Worm (Caenorhabditis elegans) whole organism, L2 larva: Measurements from ENCODE around the gene F39F10.4.
"Not testable (repeated sequence)": the region's sequence is repeated elsewhere in the genome, so short reads cannot be mapped to it uniquely, and the experiment has no call there.

Source experiments
- C34F6.9 ChIP-seq: fragments of 150-350 bp; optimal IDR thresholded peaks from 2 replicates; lab custom pipeline; 2014; ENCODE audit warnings: missing biosample characterization, missing genetic modification characterization
- F13H6.1 ChIP-seq: sonication (generic microtip); optimal IDR thresholded peaks from 2 replicates; lab custom pipeline; 2016; ENCODE audit warnings: missing genetic modification characterization, missing compliant biosample characterization
- R02D3.7 ChIP-seq: fragments of 150-350 bp; optimal IDR thresholded peaks from 2 replicates; lab custom pipeline; 2014; ENCODE audit warnings: missing biosample characterization, missing genetic modification characterization
- Y55F3AM.14 ChIP-seq: fragments of 200-800 bp; sonication (Bioruptor generic); optimal IDR thresholded peaks from 2 replicates; lab custom pipeline; 2018; ENCODE audit warnings: mild to moderate bottlenecking, missing genetic modification characterization, missing compliant biosample characterization
- ama-1 ChIP-seq: fragments of 150-350 bp; optimal IDR thresholded peaks from 2 replicates; lab custom pipeline; 2018; ENCODE audit warnings: inconsistent platforms
- blmp-1 ChIP-seq: sonication (generic microtip); optimal IDR thresholded peaks from 2 replicates; lab custom pipeline; 2017; ENCODE audit warnings: missing genetic modification characterization, mild to moderate bottlenecking, missing compliant biosample characterization, antibody characterized with exemption, moderate library complexity; ENCODE audit not compliant: insufficient read depth
- ceh-16 ChIP-seq: fragments of 150-350 bp; optimal IDR thresholded peaks from 2 replicates; lab custom pipeline; 2014; ENCODE audit warnings: missing biosample characterization, missing genetic modification characterization
- ceh-82 ChIP-seq: fragments of 150-350 bp; optimal IDR thresholded peaks from 2 replicates; lab custom pipeline; 2014; ENCODE audit warnings: missing biosample characterization, missing genetic modification characterization
- egl-27 ChIP-seq: sonication (generic microtip); optimal IDR thresholded peaks from 3 replicates; lab custom pipeline; 2017; ENCODE audit warnings: missing biosample characterization, missing genetic modification reagents, missing genetic modification characterization
- elt-3 ChIP-seq: sonication (generic microtip); optimal IDR thresholded peaks from 2 replicates; lab custom pipeline; 2017; ENCODE audit warnings: missing biosample characterization, missing genetic modification characterization
- fos-1 ChIP-seq: fragments of 150-350 bp; optimal IDR thresholded peaks from 2 replicates; lab custom pipeline; 2014; ENCODE audit warnings: missing biosample characterization, missing genetic modification characterization
- gmeb-1 ChIP-seq: fragments of 150-350 bp; optimal IDR thresholded peaks from 2 replicates; lab custom pipeline; 2014; ENCODE audit warnings: missing biosample characterization, missing genetic modification characterization
- lin-39 ChIP-seq: fragments of 150-350 bp; optimal IDR thresholded peaks from 2 replicates; lab custom pipeline; 2014; ENCODE audit warnings: missing biosample characterization, missing genetic modification reagents, missing genetic modification characterization
- lsy-2 ChIP-seq, 2 experiments: fragments of 150-350 bp in 1 of 2; sonication (generic microtip) in 1 of 2; optimal IDR thresholded peaks; 2 replicates each; lab custom pipeline; 2014 to 2017; ENCODE audit warnings: missing biosample characterization in 2 of 2, missing genetic modification characterization in 2 of 2
- mdl-1 ChIP-seq, 2 experiments: fragments of 150-350 bp in 1 of 2; sonication (generic microtip) in 1 of 2; optimal IDR thresholded peaks; 2 replicates each; lab custom pipeline; 2017; ENCODE audit warnings: missing biosample characterization in 2 of 2, missing genetic modification characterization in 2 of 2
- nhr-11 ChIP-seq: fragments of 150-350 bp; optimal IDR thresholded peaks from 2 replicates; lab custom pipeline; 2014; ENCODE audit warnings: missing biosample characterization, missing genetic modification characterization
- nhr-129 ChIP-seq: fragments of 150-350 bp; optimal IDR thresholded peaks from 2 replicates; lab custom pipeline; 2014; ENCODE audit warnings: missing biosample characterization, missing genetic modification characterization
- nhr-21 ChIP-seq: fragments of 150-350 bp; optimal IDR thresholded peaks from 2 replicates; lab custom pipeline; 2014; ENCODE audit warnings: missing biosample characterization, missing genetic modification characterization
- nhr-23 ChIP-seq: fragments of 150-350 bp; optimal IDR thresholded peaks from 2 replicates; lab custom pipeline; 2014; ENCODE audit warnings: missing biosample characterization, missing genetic modification reagents, missing genetic modification characterization
- nhr-237 ChIP-seq: fragments of 150-350 bp; optimal IDR thresholded peaks from 2 replicates; lab custom pipeline; 2014; ENCODE audit warnings: missing biosample characterization, missing genetic modification characterization
- nhr-25 ChIP-seq: fragments of 150-350 bp; sonication (generic microtip); optimal IDR thresholded peaks from 3 replicates; lab custom pipeline; 2014; ENCODE audit warnings: missing biosample characterization, missing genetic modification characterization
- nhr-6 ChIP-seq: fragments of 150-350 bp; optimal IDR thresholded peaks from 2 replicates; lab custom pipeline; 2014; ENCODE audit warnings: missing biosample characterization, missing genetic modification characterization
- nhr-77 ChIP-seq: fragments of 150-350 bp; optimal IDR thresholded peaks from 2 replicates; lab custom pipeline; 2014; ENCODE audit warnings: missing biosample characterization, missing genetic modification characterization
- sem-4 ChIP-seq: fragments of 150-350 bp; optimal IDR thresholded peaks from 2 replicates; lab custom pipeline; 2014; ENCODE audit warnings: missing biosample characterization, missing genetic modification reagents, missing genetic modification characterization
- skn-1 ChIP-seq: sonication (generic microtip); optimal IDR thresholded peaks from 2 replicates; lab custom pipeline; 2017; ENCODE audit warnings: missing biosample characterization, missing genetic modification characterization
- sma-3 ChIP-seq: sonication (generic microtip); optimal IDR thresholded peaks from 2 replicates; lab custom pipeline; 2016; ENCODE audit warnings: missing genetic modification reagents, missing genetic modification characterization, missing compliant biosample characterization
- sma-9 ChIP-seq, 2 experiments: fragments of 150-350 bp in 1 of 2; sonication (generic microtip) in 1 of 2; optimal IDR thresholded peaks; 2 replicates each; lab custom pipeline; 2014 to 2016; ENCODE audit warnings: missing genetic modification characterization in 2 of 2, mild to moderate bottlenecking in 1 of 2, missing biosample characterization in 1 of 2, missing compliant biosample characterization in 1 of 2, missing genetic modification reagents in 1 of 2, moderate library complexity in 1 of 2
- snpc-4 ChIP-seq: fragments of 150-350 bp; optimal IDR thresholded peaks from 2 replicates; lab custom pipeline; 2014; ENCODE audit warnings: missing biosample characterization, missing genetic modification characterization
- unc-39 ChIP-seq: fragments of 150-350 bp; optimal IDR thresholded peaks from 2 replicates; lab custom pipeline; 2014; ENCODE audit warnings: missing biosample characterization, missing genetic modification characterization
- unc-55 ChIP-seq: fragments of 150-350 bp; sonication (generic microtip); optimal IDR thresholded peaks from 3 replicates; lab custom pipeline; 2014; ENCODE audit warnings: missing biosample characterization, missing genetic modification reagents, missing genetic modification characterization
- ztf-1 ChIP-seq: fragments of 200-800 bp; sonication (Bioruptor generic); conservative IDR thresholded peaks from 2 replicates; pipeline ENCODE4 v1.3.6; 2022; ENCODE audit warnings: missing genetic modification characterization, missing compliant biosample characterization
- ztf-11 ChIP-seq: sonication (generic microtip); optimal IDR thresholded peaks from 2 replicates; lab custom pipeline; 2017; ENCODE audit warnings: missing biosample characterization, missing genetic modification characterization
- ztf-4 ChIP-seq: fragments of 150-350 bp; optimal IDR thresholded peaks from 2 replicates; lab custom pipeline; 2014; ENCODE audit warnings: missing biosample characterization, missing genetic modification characterization

The F39F10.4 gene

DNA sequence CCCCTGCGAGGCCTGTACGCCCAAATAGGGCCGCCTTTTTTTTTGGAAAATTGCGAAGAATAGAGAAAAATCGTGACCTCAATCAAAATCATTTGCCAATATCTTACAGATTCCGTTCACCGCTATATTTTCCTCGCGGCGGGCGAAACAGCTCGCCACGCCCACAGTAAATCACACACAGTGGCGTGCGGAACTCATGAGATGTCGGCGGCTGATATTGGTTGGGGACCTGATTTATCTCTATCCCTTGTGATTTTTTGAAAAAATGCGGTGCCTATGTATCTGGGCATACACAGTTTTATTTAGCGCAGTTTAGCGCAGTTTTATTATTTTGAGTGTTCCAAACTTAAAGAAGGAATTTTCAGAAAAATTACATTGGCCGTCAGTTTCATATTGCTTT, 21.8 kb upstream of the F39F10.4 start:
- TF ChIP-seq snpc-4 (tag; lab: Kevin White, UChicago) (peak; percentile 87), lin-39 (tag; lab: Kevin White, UChicago) (no peak), nhr-6 (tag; lab: Kevin White, UChicago) (no peak), ztf-1 (GFP tag; lab: Robert Waterston, UW) (no peak), ceh-82 (tag; lab: Kevin White, UChicago) (no peak), ztf-4 (tag; lab: Kevin White, UChicago) (no peak)

DNA sequence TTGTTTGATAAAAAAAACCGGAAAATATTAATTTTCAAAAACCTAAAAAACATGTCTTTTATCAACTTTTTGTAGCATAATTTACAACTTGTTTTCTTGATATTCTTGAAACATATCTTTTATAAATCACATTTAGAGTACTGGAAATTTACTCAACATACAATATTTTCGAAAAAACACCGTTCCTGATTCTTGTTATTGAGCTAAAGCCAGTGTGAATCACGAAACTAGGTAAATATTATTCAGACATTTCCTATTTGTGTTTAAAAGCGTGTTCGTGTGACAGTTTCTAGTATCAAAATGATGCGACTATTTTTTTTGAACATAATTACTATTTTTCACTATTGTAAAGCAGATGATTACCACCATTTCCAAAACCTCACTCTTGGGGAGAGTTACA, 20.1 kb upstream of the F39F10.4 start, which contains the start of gene C30E1.4:
TSS of gene C30E1.4 (plus strand) at position 301 of the 400 bp plus-strand sequence.
- TF ChIP-seq nhr-21, result no peak
- TF ChIP-seq nhr-11, result no peak

DNA sequence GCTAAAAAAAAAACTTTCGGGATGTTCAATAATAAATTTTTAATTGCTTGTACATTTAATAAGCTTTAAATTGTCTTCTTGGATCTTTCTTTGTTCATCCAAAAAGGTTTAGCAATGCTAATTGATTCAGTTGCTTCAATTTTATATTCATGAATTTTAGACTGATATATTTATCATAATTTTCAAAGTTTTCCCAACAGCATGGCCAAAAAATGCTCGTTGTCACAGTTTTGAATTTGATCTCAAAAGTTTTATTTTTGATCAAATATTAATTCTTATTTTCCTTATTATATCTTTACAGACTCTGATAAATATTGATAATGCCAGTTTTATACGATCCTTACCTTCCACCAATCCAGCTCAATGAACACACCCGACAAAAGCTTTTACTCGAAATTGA, 18.0 kb upstream of the F39F10.4 start, which contains the start of gene fbxb-114:
TSS of gene fbxb-114 (plus strand) at position 301 of the 400 bp plus-strand sequence.
- TF ChIP-seq ztf-1 (GFP tag; lab: Robert Waterston, UW) (no peak), lsy-2 (tag; optimal IDR thresholded peaks at IDR 0.05; lab: Kevin White, UChicago) (no peak), ceh-16 (no peak), unc-55 (GFP tag; lab: Kevin White, UChicago) (no peak), ama-1 (lab: Kevin White, UChicago) (no peak), nhr-11 (no peak), R02D3.7 (no peak), elt-3 (tag; lab: Kevin White, UChicago) (no peak)

DNA sequence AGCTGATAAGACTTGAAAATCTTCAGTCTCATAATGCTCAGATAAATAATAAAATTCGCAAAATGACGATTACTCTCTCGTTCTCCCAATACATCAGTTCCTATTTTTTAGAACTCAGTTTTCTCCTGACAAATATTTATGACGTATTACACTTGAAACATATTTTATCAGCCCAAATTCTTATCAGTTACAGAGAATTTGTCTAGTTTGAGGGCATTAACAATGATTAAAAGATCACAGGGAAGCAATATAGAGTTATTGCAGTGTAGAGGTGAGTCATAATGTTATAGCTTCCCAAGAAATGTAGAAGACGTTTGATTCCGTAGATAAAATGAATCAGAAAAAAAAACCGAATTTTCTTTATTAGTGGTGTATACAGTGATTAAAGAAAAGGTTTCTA, 15.9 kb upstream of the F39F10.4 start:
- peak; percentile 80 for TF ChIP-seq fos-1
- TF ChIP-seq sem-4 (tag; lab: Kevin White, UChicago), result no peak
- no peak for TF ChIP-seq ceh-82 (tag; lab: Kevin White, UChicago)
- no peak for TF ChIP-seq gmeb-1 (tag; lab: Kevin White, UChicago)
- no peak for TF ChIP-seq skn-1 (tag; lab: Kevin White, UChicago)
- TF ChIP-seq sma-9 (GFP tag; optimal IDR thresholded peaks at IDR 0.05; lab: Kevin White, UChicago), result peak; percentile 1
- TF ChIP-seq sma-9 (tag; optimal IDR thresholded peaks at IDR 0.05; lab: Kevin White, UChicago), result no peak
- TF ChIP-seq nhr-77, result no peak
- TF ChIP-seq ztf-11 (tag; lab: Kevin White, UChicago), result no peak
- TF ChIP-seq egl-27 (tag; lab: Kevin White, UChicago), result no peak

DNA sequence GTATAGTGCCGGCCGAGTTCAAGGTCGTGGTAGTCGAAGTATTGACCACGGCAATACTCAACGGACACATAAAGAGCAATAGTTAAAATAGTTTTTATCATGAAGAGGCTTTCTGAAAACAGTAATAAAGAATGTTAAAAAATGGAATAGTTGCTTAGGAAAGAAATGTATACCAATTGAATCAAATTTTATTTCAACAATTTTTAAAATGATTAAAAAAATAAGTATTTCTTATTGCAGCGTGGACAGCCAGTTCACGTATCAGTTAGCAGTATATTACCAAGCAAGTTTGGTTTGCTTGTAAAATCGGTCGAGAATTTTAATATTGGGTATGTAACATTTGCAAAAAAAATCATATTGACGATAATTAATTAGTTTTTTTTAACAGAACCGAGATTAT, 10.2 kb upstream of the F39F10.4 start, which contains the start of gene F39F10.5:
TSS of gene F39F10.5 (minus strand) at position 101 of the 400 bp plus-strand sequence.
- TF ChIP-seq lsy-2 (tag; optimal IDR thresholded peaks at IDR 0.05; lab: Kevin White, UChicago); mdl-1 (tag; optimal IDR thresholded peaks at IDR 0.05; lab: Kevin White, UChicago); ztf-4 (tag; lab: Kevin White, UChicago): not testable (repeated sequence)

DNA sequence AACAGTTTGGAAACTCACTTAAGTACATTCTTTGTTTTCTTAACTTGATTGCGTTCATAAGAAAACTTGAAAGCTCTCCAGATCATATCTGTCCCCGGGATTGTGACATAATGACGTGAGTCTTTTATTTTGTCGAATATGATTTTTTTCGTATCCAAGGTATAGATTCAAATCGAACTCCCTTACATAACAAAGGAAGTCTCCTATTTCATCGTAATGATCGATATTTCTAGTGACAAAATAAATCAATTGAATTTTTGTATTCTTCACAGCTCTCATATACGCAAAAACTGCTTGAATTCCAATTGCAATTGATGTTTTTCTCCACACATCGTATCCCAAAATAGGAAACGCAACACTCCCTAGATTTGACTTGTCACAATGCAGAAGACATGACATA, 862 bp downstream of the F39F10.4 start:
- no peak for TF ChIP-seq nhr-129
- TF ChIP-seq nhr-21, result no peak
- TF ChIP-seq lin-39 (tag; lab: Kevin White, UChicago), result no peak
- no peak for TF ChIP-seq Y55F3AM.14 (GFP tag; lab: Kevin White, UChicago)
- TF ChIP-seq unc-39, result no peak
- TF ChIP-seq ceh-16, result no peak
- no peak for TF ChIP-seq elt-3 (tag; lab: Kevin White, UChicago)
- no peak for TF ChIP-seq nhr-6 (tag; lab: Kevin White, UChicago)
- no peak for TF ChIP-seq ztf-4 (tag; lab: Kevin White, UChicago)
- TF ChIP-seq nhr-237 (tag; lab: Kevin White, UChicago), result no peak
- no peak for TF ChIP-seq nhr-23
- no peak for TF ChIP-seq sem-4 (tag; lab: Kevin White, UChicago)

DNA sequence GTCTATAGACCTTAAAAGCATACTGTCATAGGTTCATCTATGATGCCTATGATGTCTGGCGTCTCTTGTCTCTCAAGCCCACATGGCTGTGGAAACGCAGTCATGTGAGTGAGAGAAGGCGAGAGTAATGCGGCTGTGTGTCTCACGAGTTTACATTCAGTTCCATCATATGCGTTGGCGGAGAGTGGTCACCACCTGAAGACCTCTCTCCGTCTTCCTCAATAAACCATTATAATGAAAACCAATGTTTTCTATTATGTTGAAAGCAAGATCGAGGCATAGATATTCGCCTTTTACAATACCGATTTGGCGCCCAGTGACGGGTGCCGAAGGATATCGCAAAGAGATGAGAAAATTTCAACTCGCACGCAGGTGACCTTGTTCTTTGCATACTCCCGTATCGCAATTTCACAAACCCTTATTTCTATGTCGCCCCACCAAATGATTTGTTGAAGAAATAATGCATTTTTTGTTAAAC, 1.6 kb downstream of the F39F10.4 start:
- peak; percentile 42 for TF ChIP-seq blmp-1 (tag; lab: Kevin White, UChicago)
- peak in 1 of 2 experiments; percentile 36 for TF ChIP-seq mdl-1 (tag; optimal IDR thresholded peaks at IDR 0.05; lab: Kevin White, UChicago)
- TF ChIP-seq fos-1, result peak; percentile 19
- peak; percentile 65 for TF ChIP-seq nhr-21
- peak; percentile 72 for TF ChIP-seq sma-9 (GFP tag; optimal IDR thresholded peaks at IDR 0.05; lab: Kevin White, UChicago)
- not testable (repeated sequence) for TF ChIP-seq sma-9 (tag; optimal IDR thresholded peaks at IDR 0.05; lab: Kevin White, UChicago)
- TF ChIP-seq sma-3 (GFP tag; lab: Kevin White, UChicago), result peak; percentile 51
- TF ChIP-seq nhr-129, result peak; percentile 85
- peak; percentile 34 for TF ChIP-seq F13H6.1 (tag; lab: Kevin White, UChicago)
- peak; percentile 85 for TF ChIP-seq nhr-25 (tag; lab: Kevin White, UChicago)
- peak; percentile 43 for TF ChIP-seq C34F6.9 (tag; lab: Kevin White, UChicago)
